Fruit fly (Drosophila melanogaster): Measurements from ENCODE around the gene vn.

Gene vn

DNA sequence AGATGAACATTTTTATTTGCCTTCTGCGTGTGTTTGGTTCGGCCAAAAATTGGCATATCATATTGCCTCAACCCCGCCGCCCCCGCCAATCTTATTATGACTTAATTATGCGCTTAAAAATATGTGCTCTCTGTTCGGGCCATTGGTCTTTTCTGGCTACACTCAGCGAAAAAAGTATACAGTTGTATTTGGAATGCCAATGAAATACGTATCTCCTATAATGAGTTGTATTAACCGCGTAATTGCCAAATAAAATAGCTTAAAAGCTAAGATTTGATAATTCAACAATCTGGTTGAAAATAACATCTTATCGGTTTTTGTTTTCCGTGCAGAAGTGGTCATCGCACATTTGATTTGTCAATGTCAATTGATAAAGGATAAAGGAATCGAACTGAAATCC, 25.4 kb downstream of the vn start (continued):
- TF ChIP-seq bsh (GFP tag; optimal IDR thresholded peaks at IDR 0.05), result peak in 1 of 2 experiments; percentile 4
- no peak for TF ChIP-seq pita (GFP tag; optimal IDR thresholded peaks at IDR 0.05)
- TF ChIP-seq Bgb (GFP tag; IDR thresholded peaks at IDR 0.05; ENCODE audit: partially characterized antibody), result no peak
- no peak for TF ChIP-seq Taf1 (GFP tag; IDR thresholded peaks at IDR 0.05)
- TF ChIP-seq CG9609 (GFP tag; optimal IDR thresholded peaks at IDR 0.05), result no peak
- no peak for TF ChIP-seq Mad (GFP tag; optimal IDR thresholded peaks at IDR 0.05)
- no peak for TF ChIP-seq tin (GFP tag; optimal IDR thresholded peaks at IDR 0.05)
- TF ChIP-seq fru (optimal IDR thresholded peaks at IDR 0.05), result no peak
- 0 out of 2 replicates have a peak, but pooled peaks have one; percentile 23 for TF ChIP-seq CG11696 (GFP tag; IDR thresholded peaks at IDR 0.05)
- no peak for TF ChIP-seq ro (GFP tag; IDR thresholded peaks at IDR 0.05)
- TF ChIP-seq ato (GFP tag; IDR thresholded peaks at IDR 0.05; ENCODE audit: partially characterized antibody), result no peak
- no peak for TF ChIP-seq B-H1 (GFP tag; IDR thresholded peaks at IDR 0.05)
- no peak for TF ChIP-seq Adf1 (GFP tag; IDR thresholded peaks at IDR 0.05)
- TF ChIP-seq CG2120 (GFP tag; optimal IDR thresholded peaks at IDR 0.05), result peak; percentile 31
- TF ChIP-seq CG6689 (GFP tag; IDR thresholded peaks at IDR 0.05), result no peak
- TF ChIP-seq fd3F (GFP tag; optimal IDR thresholded peaks at IDR 0.05), result no peak
- no peak for TF ChIP-seq phol (tag; optimal IDR thresholded peaks at IDR 0.05)
- TF ChIP-seq CG6272 (GFP tag; IDR thresholded peaks at IDR 0.05), result no peak
- TF ChIP-seq Oaz (GFP tag; IDR thresholded peaks at IDR 0.05), result no peak
- no peak for TF ChIP-seq repo (GFP tag; optimal IDR thresholded peaks at IDR 0.05)
- no peak for TF ChIP-seq zen2 (GFP tag; IDR thresholded peaks at IDR 0.05; ENCODE audit: partially characterized antibody)
- TF ChIP-seq so (GFP tag; IDR thresholded peaks at IDR 0.05), result peak; percentile 23; the same call in 1 of the 3 replicates
- no peak for TF ChIP-seq crol (GFP tag; IDR thresholded peaks at IDR 0.05)
- TF ChIP-seq zfh2 (GFP tag; optimal IDR thresholded peaks at IDR 0.05), result no peak
- no peak for TF ChIP-seq nau (GFP tag; optimal IDR thresholded peaks at IDR 0.05)
- TF ChIP-seq Lhr (GFP tag; optimal IDR thresholded peaks at IDR 0.05), result no peak
- TF ChIP-seq Ets65A (GFP tag), result peak; percentile 87
- 0 out of 2 replicates have a peak, but pooled peaks have one; percentile 5 for TF ChIP-seq CG14014 (GFP tag; IDR thresholded peaks at IDR 0.05)
- peak; percentile 18 for TF ChIP-seq CG11504 (tag; optimal IDR thresholded peaks at IDR 0.05)
- TF ChIP-seq ara (GFP tag; IDR thresholded peaks at IDR 0.05), result no peak
- no peak for TF ChIP-seq ab (GFP tag; optimal IDR thresholded peaks at IDR 0.05)
- TF ChIP-seq Abd-B (GFP tag; optimal IDR thresholded peaks at IDR 0.05), result no peak
- TF ChIP-seq CG12071 (GFP tag; optimal IDR thresholded peaks at IDR 0.05), result no peak
- no peak for TF ChIP-seq Sry-β (GFP tag; optimal IDR thresholded peaks at IDR 0.05)
- TF ChIP-seq gem (tag; optimal IDR thresholded peaks at IDR 0.05), result peak; percentile 45
- no peak for TF ChIP-seq corto (GFP tag; optimal IDR thresholded peaks at IDR 0.05)
- TF ChIP-seq CG4328 (GFP tag; optimal IDR thresholded peaks at IDR 0.05), result no peak
- TF ChIP-seq chn (GFP tag; optimal IDR thresholded peaks at IDR 0.05), result no peak
- no peak for TF ChIP-seq CG12299 (tag; optimal IDR thresholded peaks at IDR 0.05)
- TF ChIP-seq CG2678 (tag; optimal IDR thresholded peaks at IDR 0.05), result peak; percentile 30
- no peak for TF ChIP-seq CG7928 (GFP tag; optimal IDR thresholded peaks at IDR 0.05)
- TF ChIP-seq CG15514 (GFP tag; optimal IDR thresholded peaks at IDR 0.05), result peak; percentile 18
- TF ChIP-seq mirr (GFP tag; optimal IDR thresholded peaks at IDR 0.05), result no peak

DNA sequence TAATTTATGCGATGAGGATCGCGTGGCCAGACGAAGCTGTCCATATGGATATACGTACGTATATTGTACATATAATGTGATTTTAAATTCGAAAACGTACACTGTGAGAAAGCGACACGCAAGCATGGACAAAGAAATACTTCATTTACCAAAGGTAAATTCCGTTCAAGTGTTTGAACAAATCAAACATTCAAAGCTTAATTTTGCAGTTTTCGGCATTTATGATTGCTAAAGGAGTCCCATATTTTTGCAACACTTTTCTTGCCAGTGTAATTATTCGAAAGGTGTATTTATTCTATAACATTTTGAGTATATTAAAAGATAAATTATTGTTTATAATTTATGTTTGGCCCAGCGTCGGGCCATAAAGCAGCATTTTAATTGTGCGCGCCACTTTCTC, 26.2 kb downstream of the vn start:
- TF ChIP-seq dysf (GFP tag; IDR thresholded peaks at IDR 0.05), result peak; percentile 65; the same call in 2 of the 3 replicates
- no peak for TF ChIP-seq CG6791 (GFP tag; IDR thresholded peaks at IDR 0.05; ENCODE audit: partially characterized antibody)
- no peak for TF ChIP-seq Fer2 (tag; optimal IDR thresholded peaks at IDR 0.05)
- TF ChIP-seq wor (GFP tag; IDR thresholded peaks at IDR 0.05), result no peak
- TF ChIP-seq mirr (GFP tag; optimal IDR thresholded peaks at IDR 0.05), result no peak
- no peak for TF ChIP-seq CG8290 (GFP tag; optimal IDR thresholded peaks at IDR 0.05)
- peak in 1 of 2 experiments; percentile 34 for TF ChIP-seq CG8290 (tag; optimal IDR thresholded peaks at IDR 0.05)
- TF ChIP-seq Camta (GFP tag; optimal IDR thresholded peaks at IDR 0.05), result no peak
- TF ChIP-seq CG2202 (tag; optimal IDR thresholded peaks at IDR 0.05), result no peak
- TF ChIP-seq CG8089 (GFP tag; optimal IDR thresholded peaks at IDR 0.05), result no peak
- TF ChIP-seq jing (GFP tag; optimal IDR thresholded peaks at IDR 0.05), result no peak
- peak; percentile 42 for TF ChIP-seq Dip3 (GFP tag; optimal IDR thresholded peaks at IDR 0.05)
- no peak for TF ChIP-seq insv (GFP tag; optimal IDR thresholded peaks at IDR 0.05)

Measured in whole organism, embryonic.